Fruit fly (Drosophila melanogaster) whole organism, embryonic: Measurements from ENCODE around the gene CG33090.

Experiments
- B-H1 ChIP-seq: fragments of 200-800 bp; sonication (Bioruptor generic); IDR thresholded peaks from 3 replicates; pipeline ENCODE4 v1.3.6; 2022; ENCODE audit warnings: missing biosample characterization, missing genetic modification characterization
- B-H2 ChIP-seq: fragments of 200-800 bp; sonication (Bioruptor generic); optimal IDR thresholded peaks from 2 replicates; lab custom pipeline; 2018; ENCODE audit warnings: missing biosample characterization, mild to moderate bottlenecking, missing genetic modification characterization
- Bgb ChIP-seq: fragments of 200-800 bp; sonication (Bioruptor generic); IDR thresholded peaks from 2 replicates; pipeline ENCODE4 v1.3.6; 2022; ENCODE audit warnings: missing biosample characterization, missing genetic modification characterization; ENCODE audit not compliant: partially characterized antibody
- CG10366 ChIP-seq: fragments of 200-800 bp; sonication (Bioruptor generic); IDR thresholded peaks from 2 replicates; pipeline ENCODE4 v1.3.6; 2022; ENCODE audit warnings: missing biosample characterization, missing genetic modification characterization
- CG10654 ChIP-seq: fragments of 200-800 bp; sonication (Bioruptor generic); optimal IDR thresholded peaks from 2 replicates; lab custom pipeline; 2016; ENCODE audit warnings: missing biosample characterization, missing genetic modification characterization
- CG11695 ChIP-seq: fragments of 200-800 bp; sonication (Bioruptor generic); IDR thresholded peaks from 3 replicates; pipeline ENCODE4 v1.3.6; 2022; ENCODE audit warnings: missing biosample characterization, missing genetic modification characterization
- CG13287 ChIP-seq: fragments of 200-800 bp; sonication (Bioruptor generic); IDR thresholded peaks from 2 replicates; pipeline ENCODE4 v1.3.6; 2022; ENCODE audit warnings: missing biosample characterization, missing genetic modification characterization; ENCODE audit not compliant: partially characterized antibody
- CG14965 ChIP-seq: fragments of 200-800 bp; sonication (Bioruptor generic); optimal IDR thresholded peaks from 2 replicates; lab custom pipeline; 2016; ENCODE audit warnings: missing biosample characterization, missing genetic modification characterization, borderline replicate concordance
- CG15601 ChIP-seq: fragments of 200-800 bp; sonication (Bioruptor generic); optimal IDR thresholded peaks from 3 replicates; lab custom pipeline; 2019; ENCODE audit warnings: missing biosample characterization, mild to moderate bottlenecking, missing genetic modification characterization, moderate library complexity
- CG15696 ChIP-seq: fragments of 200-800 bp; sonication (Bioruptor generic); optimal IDR thresholded peaks from 2 replicates; lab custom pipeline; 2019; ENCODE audit warnings: missing biosample characterization, mild to moderate bottlenecking, missing genetic modification characterization, moderate library complexity
- CG1647 ChIP-seq: fragments of 200-800 bp; sonication (Bioruptor generic); optimal IDR thresholded peaks from 3 replicates; lab custom pipeline; 2016; ENCODE audit warnings: missing biosample characterization, missing genetic modification characterization
- CG2120 ChIP-seq: fragments of 200-800 bp; sonication (Bioruptor generic); optimal IDR thresholded peaks from 3 replicates; lab custom pipeline; 2016; ENCODE audit warnings: missing biosample characterization, missing genetic modification characterization
- CG31224 ChIP-seq: fragments of 200-800 bp; sonication (Bioruptor generic); IDR thresholded peaks from 2 replicates; pipeline ENCODE4 v1.3.6; 2022; ENCODE audit warnings: missing biosample characterization, missing genetic modification characterization
- CG4282 ChIP-seq: fragments of 200-800 bp; sonication (Bioruptor generic); optimal IDR thresholded peaks from 2 replicates; lab custom pipeline; 2016; ENCODE audit warnings: missing biosample characterization, missing genetic modification characterization
- CG6254 ChIP-seq: fragments of 200-800 bp; sonication (Bioruptor generic); optimal IDR thresholded peaks from 3 replicates; lab custom pipeline; 2017; ENCODE audit warnings: mild to moderate bottlenecking, missing biosample characterization, missing genetic modification reagents, missing genetic modification characterization
- CG6683 ChIP-seq: fragments of 200-800 bp; sonication (Bioruptor generic); optimal IDR thresholded peaks from 2 replicates; lab custom pipeline; 2017; ENCODE audit warnings: missing biosample characterization, mild to moderate bottlenecking, missing genetic modification characterization, missing genetic modification reagents
- CG7987 ChIP-seq: fragments of 200-800 bp; sonication (Bioruptor generic); optimal IDR thresholded peaks from 2 replicates; lab custom pipeline; 2018; ENCODE audit warnings: missing biosample characterization, mild to moderate bottlenecking, missing genetic modification characterization, moderate library complexity
- CG9215 ChIP-seq: fragments of 200-800 bp; sonication (Bioruptor generic); IDR thresholded peaks from 2 replicates; pipeline ENCODE4 v1.3.6; 2022; ENCODE audit warnings: missing biosample characterization, missing genetic modification characterization
- Dip2 ChIP-seq: fragments of 200-800 bp; sonication (Bioruptor generic); IDR thresholded peaks from 2 replicates; pipeline ENCODE4 v1.3.6; 2022; ENCODE audit warnings: missing biosample characterization, missing genetic modification characterization
- Ets65A ChIP-seq: fragments of 200-800 bp; sonication (Bioruptor generic); peaks from one replicate; lab custom pipeline; 2016; ENCODE audit warnings: missing biosample characterization, missing genetic modification characterization
- Ets97D ChIP-seq: fragments of 200-800 bp; sonication (Bioruptor generic); optimal IDR thresholded peaks from 3 replicates; lab custom pipeline; 2016; ENCODE audit warnings: missing biosample characterization, missing genetic modification characterization
- HHEX ChIP-seq: fragments of 200-800 bp; sonication (Bioruptor generic); optimal IDR thresholded peaks from 3 replicates; lab custom pipeline; 2017; ENCODE audit warnings: missing biosample characterization, mild to moderate bottlenecking, missing genetic modification characterization, missing genetic modification reagents
- HmgD ChIP-seq: fragments of 200-800 bp; sonication (Bioruptor generic); optimal IDR thresholded peaks from 3 replicates; lab custom pipeline; 2016; ENCODE audit warnings: missing biosample characterization, missing genetic modification characterization
- Kr ChIP-seq: fragments of 200-800 bp; sonication (Bioruptor generic); optimal IDR thresholded peaks from 2 replicates; lab custom pipeline; 2017; ENCODE audit warnings: missing biosample characterization, mild to moderate bottlenecking, missing genetic modification characterization
- NK7.1 ChIP-seq: fragments of 200-800 bp; sonication (Bioruptor generic); optimal IDR thresholded peaks from 3 replicates; lab custom pipeline; 2016; ENCODE audit warnings: missing biosample characterization, missing genetic modification characterization
- Opbp ChIP-seq: fragments of 200-800 bp; sonication (Bioruptor generic); IDR thresholded peaks from 3 replicates; pipeline ENCODE4 v1.3.6; 2022; ENCODE audit warnings: missing biosample characterization, missing genetic modification characterization; ENCODE audit not compliant: partially characterized antibody
- Ssrp ChIP-seq: fragments of 200-800 bp; sonication (Bioruptor generic); optimal IDR thresholded peaks from 2 replicates; lab custom pipeline; 2018; ENCODE audit warnings: missing biosample characterization, mild to moderate bottlenecking, missing genetic modification characterization, moderate library complexity
- TFAM ChIP-seq: fragments of 200-800 bp; sonication (Bioruptor generic); optimal IDR thresholded peaks from 2 replicates; lab custom pipeline; 2017; ENCODE audit warnings: missing biosample characterization, missing genetic modification characterization, inconsistent platforms
- ase ChIP-seq: fragments of 200-800 bp; sonication (Bioruptor generic); IDR thresholded peaks from 3 replicates; pipeline ENCODE4 v1.3.6; 2022; ENCODE audit warnings: missing biosample characterization, missing genetic modification characterization
- dan ChIP-seq: fragments of 200-800 bp; sonication (Bioruptor generic); IDR thresholded peaks from 2 replicates; pipeline ENCODE4 v1.3.6; 2022; ENCODE audit warnings: missing biosample characterization, missing genetic modification characterization
- dmrt11E ChIP-seq: fragments of 200-800 bp; sonication (Bioruptor generic); optimal IDR thresholded peaks from 3 replicates; lab custom pipeline; 2018; ENCODE audit warnings: missing biosample characterization, mild to moderate bottlenecking, missing genetic modification characterization, moderate library complexity
- dysf ChIP-seq: fragments of 200-800 bp; sonication (Bioruptor generic); IDR thresholded peaks from 3 replicates; pipeline ENCODE4 v1.3.6; 2022; ENCODE audit warnings: missing biosample characterization, missing genetic modification characterization
- esg ChIP-seq: fragments of 200-800 bp; sonication (Bioruptor generic); conservative IDR thresholded peaks from 2 replicates; pipeline ENCODE4 v1.3.6; 2022; ENCODE audit warnings: missing biosample characterization, missing genetic modification characterization
- fd102C ChIP-seq: fragments of 200-800 bp; sonication (Bioruptor generic); optimal IDR thresholded peaks from 2 replicates; lab custom pipeline; 2018; ENCODE audit warnings: missing biosample characterization, mild to moderate bottlenecking, missing genetic modification characterization, moderate library complexity
- hb ChIP-seq: fragments of 200-800 bp; sonication (Bioruptor generic); IDR thresholded peaks from 3 replicates; pipeline ENCODE4 v1.3.6; 2022; ENCODE audit warnings: missing biosample characterization, missing genetic modification characterization; ENCODE audit not compliant: partially characterized antibody
- ind ChIP-seq: fragments of 200-800 bp; sonication (Bioruptor generic); optimal IDR thresholded peaks from 3 replicates; lab custom pipeline; 2016; ENCODE audit warnings: missing biosample characterization, missing genetic modification characterization
- jing ChIP-seq: fragments of 200-800 bp; sonication (Bioruptor generic); optimal IDR thresholded peaks from 2 replicates; lab custom pipeline; 2018; ENCODE audit warnings: missing biosample characterization, mild to moderate bottlenecking, missing genetic modification characterization
- knrl ChIP-seq: fragments of 200-800 bp; sonication (Bioruptor generic); IDR thresholded peaks from 3 replicates; pipeline ENCODE4 v1.3.6; 2022; ENCODE audit warnings: missing biosample characterization, missing genetic modification characterization; ENCODE audit not compliant: partially characterized antibody
- lola ChIP-seq, 3 experiments: fragments of >200 bp in 2 of 3; fragments of 200-800 bp in 1 of 3; sonication (Bioruptor generic) in 1 of 3; optimal IDR thresholded peaks; 2 replicates each; lab custom pipeline; 2017 to 2019; ENCODE audit warnings: missing biosample characterization in 3 of 3, missing genetic modification characterization in 3 of 3, mild to moderate bottlenecking in 1 of 3, moderate library complexity in 1 of 3
- org-1 ChIP-seq: fragments of 200-800 bp; sonication (Bioruptor generic); optimal IDR thresholded peaks from 2 replicates; lab custom pipeline; 2017; ENCODE audit warnings: missing biosample characterization, missing genetic modification characterization
- otp ChIP-seq: fragments of 200-800 bp; sonication (Bioruptor generic); IDR thresholded peaks from 3 replicates; pipeline ENCODE4, ENCODE4 v1.3.6; 2022; ENCODE audit warnings: missing biosample characterization, missing genetic modification characterization
- phol ChIP-seq: fragments of 200-800 bp; sonication (Bioruptor generic); optimal IDR thresholded peaks from 3 replicates; lab custom pipeline; 2018; ENCODE audit warnings: missing biosample characterization, mild to moderate bottlenecking, missing genetic modification characterization, moderate library complexity
- sd ChIP-seq: fragments of 200-800 bp; sonication (Bioruptor generic); optimal IDR thresholded peaks from 3 replicates; lab custom pipeline; 2018; ENCODE audit warnings: missing biosample characterization, mild to moderate bottlenecking, missing genetic modification characterization, moderate library complexity
- slou ChIP-seq: fragments of 200-800 bp; sonication (Bioruptor generic); optimal IDR thresholded peaks from 3 replicates; lab custom pipeline; 2016; ENCODE audit warnings: missing biosample characterization, missing genetic modification characterization
- sqz ChIP-seq: fragments of 200-800 bp; sonication (Bioruptor generic); optimal IDR thresholded peaks from 3 replicates; lab custom pipeline; 2018; ENCODE audit warnings: missing biosample characterization, mild to moderate bottlenecking, missing genetic modification characterization
- sug ChIP-seq: fragments of 200-800 bp; optimal IDR thresholded peaks from 2 replicates; lab custom pipeline; 2019; ENCODE audit warnings: missing biosample characterization, mild to moderate bottlenecking, missing genetic modification characterization, moderate library complexity
- trem ChIP-seq: fragments of 200-800 bp; optimal IDR thresholded peaks from 3 replicates; lab custom pipeline; 2019; ENCODE audit warnings: missing biosample characterization, mild to moderate bottlenecking, missing genetic modification characterization, moderate library complexity
- unpg ChIP-seq: fragments of 200-800 bp; sonication (Bioruptor generic); optimal IDR thresholded peaks from 3 replicates; lab custom pipeline; 2018; ENCODE audit warnings: missing biosample characterization, mild to moderate bottlenecking, missing genetic modification characterization, moderate library complexity
- wdn ChIP-seq: fragments of 200-800 bp; sonication (Bioruptor generic); IDR thresholded peaks from 2 replicates; pipeline ENCODE4 v1.3.6; 2022; ENCODE audit warnings: missing biosample characterization, missing genetic modification characterization
- wek ChIP-seq: fragments of 200-800 bp; sonication (Bioruptor generic); optimal IDR thresholded peaks from 3 replicates; lab custom pipeline; 2018; ENCODE audit warnings: missing biosample characterization, mild to moderate bottlenecking, missing genetic modification characterization, moderate library complexity
- z ChIP-seq: fragments of 200-800 bp; sonication (Bioruptor generic); IDR thresholded peaks from 3 replicates; pipeline ENCODE4 v1.3.6; 2022; ENCODE audit warnings: missing biosample characterization, missing genetic modification characterization

Gene CG33090

DNA sequence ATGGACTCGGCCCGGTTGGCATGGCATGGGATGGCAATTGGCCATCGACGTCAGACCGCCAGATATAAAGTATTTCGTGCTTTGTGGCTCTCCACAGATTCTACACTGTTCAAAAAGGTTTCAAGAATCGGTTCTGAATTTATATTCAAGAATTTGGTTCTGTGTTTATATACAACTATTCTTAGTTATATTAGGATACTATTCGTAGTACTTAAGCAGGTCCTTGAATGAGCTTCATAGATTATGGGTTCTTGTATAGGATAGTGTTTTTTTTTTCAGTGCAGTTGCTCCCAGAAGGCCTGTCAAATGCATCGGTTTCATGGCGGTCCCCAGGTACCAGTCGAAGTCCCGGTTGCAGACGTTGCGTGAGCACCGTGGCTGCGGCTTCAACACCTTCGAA is 52.6 kb downstream of the CG33090 start (continued):
- TF ChIP-seq ase (GFP tag; lab: Robert Waterston, UW) = no peak
- no peak for TF ChIP-seq CG14965 (GFP tag; lab: Kevin White, UChicago)
- no peak for TF ChIP-seq CG15601
- no peak for TF ChIP-seq Opbp (GFP tag; lab: Robert Waterston, UW)
- TF ChIP-seq HmgD (GFP tag; lab: Kevin White, UChicago) = no peak
- no peak for TF ChIP-seq CG2120
- TF ChIP-seq Dip2 (GFP tag; lab: Robert Waterston, UW) = no peak
- no peak for TF ChIP-seq wdn (GFP tag; lab: Robert Waterston, UW)
- TF ChIP-seq otp = no peak
- TF ChIP-seq sqz = no peak
- TF ChIP-seq wek (GFP tag; lab: Kevin White, UChicago) = no peak
- TF ChIP-seq Ets97D (GFP tag; lab: Kevin White, UChicago) = no peak
- no peak for TF ChIP-seq B-H2
- no peak for TF ChIP-seq CG4282 (GFP tag; lab: Kevin White, UChicago)
- peak; percentile 33 for TF ChIP-seq phol (tag; lab: Kevin White, UChicago)
- no peak for TF ChIP-seq knrl (GFP tag; lab: Robert Waterston, UW)
- TF ChIP-seq trem (tag; lab: Kevin White, UChicago) = no peak
- peak; percentile 61 for TF ChIP-seq dmrt11E
- TF ChIP-seq esg = no peak
- peak; percentile 2 for TF ChIP-seq Ssrp (tag; lab: Kevin White, UChicago)
- no peak for TF ChIP-seq fd102C (GFP tag; lab: Kevin White, UChicago)
- no peak for TF ChIP-seq Kr
- no peak for TF ChIP-seq z
- peak; percentile 55 for TF ChIP-seq Ets65A
- no peak for TF ChIP-seq jing
- no peak for TF ChIP-seq sd (tag; lab: Kevin White, UChicago)
- TF ChIP-seq hb (GFP tag; lab: Robert Waterston, UW) = no peak
- no peak for TF ChIP-seq ind (GFP tag; lab: Kevin White, UChicago)
- no peak for TF ChIP-seq TFAM (GFP tag; lab: Kevin White, UChicago)
- no peak for TF ChIP-seq B-H1
- TF ChIP-seq unpg (GFP tag; lab: Kevin White, UChicago) = peak; percentile 30
- TF ChIP-seq lola (GFP tag; optimal IDR thresholded peaks at IDR 0.05; lab: Kevin White, UChicago) = peak in 1 of 3 experiments; percentile 41
- TF ChIP-seq CG15696 = peak; percentile 60
- no peak for TF ChIP-seq CG10654 (GFP tag; lab: Kevin White, UChicago)
- TF ChIP-seq CG9215 (GFP tag; lab: Robert Waterston, UW) = no peak
- no peak for TF ChIP-seq CG1647 (GFP tag; lab: Kevin White, UChicago)
- TF ChIP-seq dysf = no peak
- TF ChIP-seq Bgb (GFP tag; lab: Robert Waterston, UW) = no peak
- TF ChIP-seq CG11695 (GFP tag; lab: Robert Waterston, UW) = no peak
- peak; percentile 8 for TF ChIP-seq CG6254 (GFP tag; lab: Kevin White, UChicago)
- TF ChIP-seq CG31224 (GFP tag; lab: Robert Waterston, UW) = no peak
- no peak for TF ChIP-seq CG6683 (GFP tag; lab: Kevin White, UChicago)
- no peak for TF ChIP-seq CG7987
- TF ChIP-seq dan (GFP tag; lab: Robert Waterston, UW) = 0 out of 2 replicates have a peak, but pooled peaks have one; percentile 16
- TF ChIP-seq org-1 (GFP tag; lab: Kevin White, UChicago) = no peak
- no peak for TF ChIP-seq CG13287 (GFP tag; lab: Robert Waterston, UW)
- no peak for TF ChIP-seq CG10366
- no peak for TF ChIP-seq HHEX (GFP tag; lab: Kevin White, UChicago)
- TF ChIP-seq sug = no peak
- no peak for TF ChIP-seq slou (GFP tag; lab: Kevin White, UChicago)
- TF ChIP-seq NK7.1 = no peak
